1 fruit fly cellular context compared by ENCODE assay signal in genomic region chr2L:18621357-18622211, dm6.
TF ChIP-seq lines count a peak whose summit lies in the region.

No protein-coding gene starts in this region.

TF ChIP-seq in whole organism, embryonic, 481 proteins besides CTCF, POLR2A, EP300 and RAD21 (continued from another document and continues in another):
- no peak for TF ChIP-seq inv (GFP tag; IDR thresholded peaks at IDR 0.05; lab: Robert Waterston, UW; ENCODE audit: partially characterized antibody)
- no peak for TF ChIP-seq hb (GFP tag; IDR thresholded peaks at IDR 0.05; lab: Robert Waterston, UW; ENCODE audit: partially characterized antibody)
- peak; percentile 93 for TF ChIP-seq sens (GFP tag; lab: Kevin White, UChicago)
- peak; percentile 54 for TF ChIP-seq gsb (GFP tag; IDR thresholded peaks at IDR 0.05; lab: Robert Waterston, UW)
- TF ChIP-seq Adf1 (GFP tag; IDR thresholded peaks at IDR 0.05; lab: Robert Waterston, UW): peak; percentile 54; the same call in 1 of the 2 replicates
- peak; percentile 48 for TF ChIP-seq Dip3 (GFP tag; optimal IDR thresholded peaks at IDR 0.05; lab: Kevin White, UChicago)
- TF ChIP-seq dmrt99B (tag; optimal IDR thresholded peaks at IDR 0.05; lab: Kevin White, UChicago): peak; percentile 86
- no peak for TF ChIP-seq jumu (GFP tag; optimal IDR thresholded peaks at IDR 0.05; lab: Kevin White, UChicago)
- 0 out of 2 replicates have a peak, but pooled peaks have one; percentile 67 for TF ChIP-seq CG11085 (GFP tag; IDR thresholded peaks at IDR 0.05; lab: Robert Waterston, UW)
- TF ChIP-seq CG1602 (GFP tag; optimal IDR thresholded peaks at IDR 0.05; lab: Kevin White, UChicago): peak; percentile 66
- no peak for TF ChIP-seq eve (GFP tag; optimal IDR thresholded peaks at IDR 0.05; lab: Kevin White, UChicago)
- peak; percentile 26 for TF ChIP-seq Camta (GFP tag; optimal IDR thresholded peaks at IDR 0.05; lab: Kevin White, UChicago)
- peak; percentile 80 for TF ChIP-seq CG17829 (tag; optimal IDR thresholded peaks at IDR 0.05; lab: Kevin White, UChicago)
- peak; percentile 41 for TF ChIP-seq CG3995 (GFP tag; optimal IDR thresholded peaks at IDR 0.05; lab: Kevin White, UChicago)
- TF ChIP-seq lilli (GFP tag; optimal IDR thresholded peaks at IDR 0.05; lab: Kevin White, UChicago): peak; percentile 78
- TF ChIP-seq CG4328 (GFP tag; optimal IDR thresholded peaks at IDR 0.05; lab: Kevin White, UChicago): peak; percentile 1
- peak; percentile 16 for TF ChIP-seq repo (GFP tag; optimal IDR thresholded peaks at IDR 0.05; lab: Kevin White, UChicago)
- TF ChIP-seq CG6175 (GFP tag; IDR thresholded peaks at IDR 0.05; lab: Robert Waterston, UW): peak; percentile 55; the same call in 1 of the 3 replicates
- TF ChIP-seq Med (GFP tag; lab: Kevin White, UChicago): peak; percentile 81
- peak; percentile 74 for TF ChIP-seq ranshi (GFP tag; IDR thresholded peaks at IDR 0.05; lab: Robert Waterston, UW)
- no peak for TF ChIP-seq hth (optimal IDR thresholded peaks at IDR 0.05; lab: Kevin White, UChicago)
- peak; percentile 25 for TF ChIP-seq MTF-1 (GFP tag; optimal IDR thresholded peaks at IDR 0.05; lab: Kevin White, UChicago; ENCODE audit: borderline replicate concordance)
- peak; percentile 52 for TF ChIP-seq Ets65A (GFP tag; lab: Kevin White, UChicago)
- TF ChIP-seq Hey (tag; optimal IDR thresholded peaks at IDR 0.05; lab: Kevin White, UChicago): peak; percentile 43
- TF ChIP-seq Xrp1 (GFP tag; IDR thresholded peaks at IDR 0.05; lab: Robert Waterston, UW): peak; percentile 81
- TF ChIP-seq corto (GFP tag; optimal IDR thresholded peaks at IDR 0.05; lab: Kevin White, UChicago): peak; percentile 71
- no peak for TF ChIP-seq CG16779 (GFP tag; IDR thresholded peaks at IDR 0.05; lab: Robert Waterston, UW)
- TF ChIP-seq pfk (GFP tag; optimal IDR thresholded peaks at IDR 0.05; lab: Kevin White, UChicago): no peak
- peak; percentile 66 for TF ChIP-seq dmrt11E (tag; optimal IDR thresholded peaks at IDR 0.05; lab: Kevin White, UChicago)
- TF ChIP-seq H2.0 (GFP tag; IDR thresholded peaks at IDR 0.05; lab: Robert Waterston, UW): peak; percentile 56; the same call in 1 of the 2 replicates
- TF ChIP-seq Ptx1 (GFP tag; IDR thresholded peaks at IDR 0.05; lab: Robert Waterston, UW): peak; percentile 82
- TF ChIP-seq HmgD (GFP tag; optimal IDR thresholded peaks at IDR 0.05; lab: Kevin White, UChicago): no peak
- TF ChIP-seq CG17328 (GFP tag; IDR thresholded peaks at IDR 0.05; lab: Robert Waterston, UW): peak; percentile 77
- TF ChIP-seq CG18476 (GFP tag; optimal IDR thresholded peaks at IDR 0.05; lab: Kevin White, UChicago): peak; percentile 70
- TF ChIP-seq Deaf1 (tag; optimal IDR thresholded peaks at IDR 0.05; lab: Kevin White, UChicago): peak; percentile 46
- TF ChIP-seq CG7963 (GFP tag; IDR thresholded peaks at IDR 0.05; lab: Robert Waterston, UW; ENCODE audit: partially characterized antibody): no peak
- peak; percentile 74 for TF ChIP-seq ind (GFP tag; optimal IDR thresholded peaks at IDR 0.05; lab: Kevin White, UChicago)
- peak; percentile 76 for TF ChIP-seq CG10366 (GFP tag; IDR thresholded peaks at IDR 0.05; lab: Robert Waterston, UW)
- peak; percentile 53 for TF ChIP-seq Nf-YB (GFP tag; optimal IDR thresholded peaks at IDR 0.05; lab: Kevin White, UChicago)
- TF ChIP-seq CG8388 (GFP tag; optimal IDR thresholded peaks at IDR 0.05; lab: Kevin White, UChicago): peak; percentile 75
- TF ChIP-seq Usf (GFP tag; optimal IDR thresholded peaks at IDR 0.05; lab: Kevin White, UChicago): peak; percentile 12
- TF ChIP-seq gcm (GFP tag; optimal IDR thresholded peaks at IDR 0.05; lab: Kevin White, UChicago): peak; percentile 74
- peak; percentile 63 for TF ChIP-seq tin (GFP tag; optimal IDR thresholded peaks at IDR 0.05; lab: Kevin White, UChicago)
- TF ChIP-seq CG17912 (GFP tag; optimal IDR thresholded peaks at IDR 0.05; lab: Kevin White, UChicago): peak; percentile 19
- TF ChIP-seq sna (GFP tag; IDR thresholded peaks at IDR 0.05; lab: Robert Waterston, UW; ENCODE audit: partially characterized antibody): no peak
- TF ChIP-seq wdn (GFP tag; IDR thresholded peaks at IDR 0.05; lab: Robert Waterston, UW): peak; percentile 80
- peak; percentile 66 for TF ChIP-seq twi (tag; optimal IDR thresholded peaks at IDR 0.05; lab: Kevin White, UChicago)
- TF ChIP-seq Hr3 (GFP tag; optimal IDR thresholded peaks at IDR 0.05; lab: Kevin White, UChicago): peak; percentile 56
- TF ChIP-seq Fer3 (tag; optimal IDR thresholded peaks at IDR 0.05; lab: Kevin White, UChicago): peak; percentile 87
- peak; percentile 75 for TF ChIP-seq CG7372 (GFP tag; IDR thresholded peaks at IDR 0.05; lab: Robert Waterston, UW)
- peak; percentile 62; the same call in 1 of the 2 replicates for TF ChIP-seq Nf-YA (GFP tag; IDR thresholded peaks at IDR 0.05; lab: Robert Waterston, UW)
- no peak for TF ChIP-seq CG14860 (GFP tag; IDR thresholded peaks at IDR 0.05; lab: Robert Waterston, UW; ENCODE audit: partially characterized antibody)
- peak; percentile 84 for TF ChIP-seq CG9932 (GFP tag; IDR thresholded peaks at IDR 0.05; lab: Robert Waterston, UW)
- TF ChIP-seq Rfx (GFP tag; IDR thresholded peaks at IDR 0.05; lab: Robert Waterston, UW): peak; percentile 87
- peak; percentile 3 for TF ChIP-seq CG1792 (GFP tag; optimal IDR thresholded peaks at IDR 0.05; lab: Kevin White, UChicago)
- peak; percentile 66 for TF ChIP-seq esg (GFP tag; conservative IDR thresholded peaks at IDR 0.05; lab: Robert Waterston, UW)
- TF ChIP-seq crc (GFP tag; optimal IDR thresholded peaks at IDR 0.05; lab: Kevin White, UChicago): peak; percentile 27
- TF ChIP-seq knrl (GFP tag; IDR thresholded peaks at IDR 0.05; lab: Robert Waterston, UW; ENCODE audit: partially characterized antibody): no peak
- peak in 1 of 2 experiments; percentile 48 for TF ChIP-seq Hr78 (GFP tag; optimal IDR thresholded peaks at IDR 0.05; lab: Kevin White, UChicago)
- no peak for TF ChIP-seq z (GFP tag; IDR thresholded peaks at IDR 0.05; lab: Robert Waterston, UW)
- peak; percentile 35 for TF ChIP-seq Atf-2 (GFP tag; optimal IDR thresholded peaks at IDR 0.05; lab: Kevin White, UChicago)
- TF ChIP-seq run (tag; optimal IDR thresholded peaks at IDR 0.05; lab: Kevin White, UChicago): peak; percentile 85
- peak; percentile 98 for TF ChIP-seq mirr (GFP tag; optimal IDR thresholded peaks at IDR 0.05; lab: Kevin White, UChicago)
- no peak for TF ChIP-seq ab (GFP tag; optimal IDR thresholded peaks at IDR 0.05; lab: Kevin White, UChicago)
- peak; percentile 78 for TF ChIP-seq Oli (tag; optimal IDR thresholded peaks at IDR 0.05; lab: Kevin White, UChicago)
- TF ChIP-seq Oaz (GFP tag; IDR thresholded peaks at IDR 0.05; lab: Robert Waterston, UW): peak; percentile 67; the same call in 1 of the 2 replicates
- peak; percentile 69 for TF ChIP-seq gsb-n (tag; optimal IDR thresholded peaks at IDR 0.05; lab: Kevin White, UChicago)
- TF ChIP-seq toy (GFP tag; IDR thresholded peaks at IDR 0.05; lab: Robert Waterston, UW): peak; percentile 39; the same call in 1 of the 2 replicates
- no peak for TF ChIP-seq CG10565 (GFP tag; optimal IDR thresholded peaks at IDR 0.05; lab: Kevin White, UChicago)
- TF ChIP-seq Fer2 (tag; optimal IDR thresholded peaks at IDR 0.05; lab: Kevin White, UChicago): peak; percentile 67
- TF ChIP-seq Gug (GFP tag; IDR thresholded peaks at IDR 0.05; lab: Robert Waterston, UW): peak; percentile 52; the same call in 2 of the 4 replicates
- TF ChIP-seq Hr39 (optimal IDR thresholded peaks at IDR 0.05; lab: Kevin White, UChicago): no peak
- peak; percentile 59 for TF ChIP-seq CG15011 (GFP tag; optimal IDR thresholded peaks at IDR 0.05; lab: Kevin White, UChicago)
- peak; percentile 72 for TF ChIP-seq CG13775 (GFP tag; optimal IDR thresholded peaks at IDR 0.05; lab: Kevin White, UChicago)
- TF ChIP-seq Dbx (GFP tag; IDR thresholded peaks at IDR 0.05; lab: Robert Waterston, UW): peak; percentile 73
- no peak for TF ChIP-seq BEAF-32 (GFP tag; optimal IDR thresholded peaks at IDR 0.05; lab: Kevin White, UChicago)
- no peak for TF ChIP-seq CG12236 (GFP tag; optimal IDR thresholded peaks at IDR 0.05; lab: Kevin White, UChicago)
- peak; percentile 79 for TF ChIP-seq bcd (GFP tag; optimal IDR thresholded peaks at IDR 0.05; lab: Kevin White, UChicago)
- TF ChIP-seq Lpt (GFP tag; optimal IDR thresholded peaks at IDR 0.05; lab: Kevin White, UChicago): no peak
- TF ChIP-seq en (GFP tag; optimal IDR thresholded peaks at IDR 0.05; lab: Kevin White, UChicago): no peak
- no peak for TF ChIP-seq tup (GFP tag; optimal IDR thresholded peaks at IDR 0.05; lab: Kevin White, UChicago)
- 0 out of 2 replicates have a peak, but pooled peaks have one; percentile 56 for TF ChIP-seq sim (GFP tag; IDR thresholded peaks at IDR 0.05; lab: Robert Waterston, UW)
- TF ChIP-seq Dip2 (GFP tag; IDR thresholded peaks at IDR 0.05; lab: Robert Waterston, UW): no peak
- peak; percentile 63 to 67 for TF ChIP-seq dpn (GFP tag; optimal IDR thresholded peaks at IDR 0.05; lab: Kevin White, UChicago)
- peak; percentile 85 for TF ChIP-seq CG10543 (GFP tag; optimal IDR thresholded peaks at IDR 0.05; lab: Kevin White, UChicago)
- 0 out of 3 replicates have a peak, but pooled peaks have one; percentile 26 for TF ChIP-seq otp (GFP tag; IDR thresholded peaks at IDR 0.05; lab: Robert Waterston, UW)
- TF ChIP-seq br (optimal IDR thresholded peaks at IDR 0.05; lab: Kevin White, UChicago): no peak
- peak; percentile 1 for TF ChIP-seq CHES-1-like (GFP tag; optimal IDR thresholded peaks at IDR 0.05; lab: Kevin White, UChicago)
- TF ChIP-seq Hmx (GFP tag; optimal IDR thresholded peaks at IDR 0.05; lab: Kevin White, UChicago): no peak
- TF ChIP-seq CG14050 (GFP tag; IDR thresholded peaks at IDR 0.05; lab: Robert Waterston, UW): peak; percentile 60
- TF ChIP-seq da (GFP tag; optimal IDR thresholded peaks at IDR 0.05; lab: Kevin White, UChicago): no peak
- peak; percentile 55; the same call in 2 of the 3 replicates for TF ChIP-seq ase (GFP tag; IDR thresholded peaks at IDR 0.05; lab: Robert Waterston, UW)
- TF ChIP-seq CG2712 (tag; optimal IDR thresholded peaks at IDR 0.05; lab: Kevin White, UChicago): peak; percentile 91
- peak; percentile 50 for TF ChIP-seq org-1 (GFP tag; optimal IDR thresholded peaks at IDR 0.05; lab: Kevin White, UChicago)
- peak; percentile 35 for TF ChIP-seq B-H2 (GFP tag; optimal IDR thresholded peaks at IDR 0.05; lab: Kevin White, UChicago)
- TF ChIP-seq stc (GFP tag; IDR thresholded peaks at IDR 0.05; lab: Robert Waterston, UW): peak; percentile 48; the same call in 1 of the 2 replicates
- peak; percentile 63 for TF ChIP-seq Taf1 (GFP tag; IDR thresholded peaks at IDR 0.05; lab: Robert Waterston, UW)
- TF ChIP-seq CG11093 (GFP tag; IDR thresholded peaks at IDR 0.05; lab: Robert Waterston, UW): 0 out of 3 replicates have a peak, but pooled peaks have one; percentile 40
- TF ChIP-seq tna (GFP tag; IDR thresholded peaks at IDR 0.05; lab: Robert Waterston, UW; ENCODE audit: partially characterized antibody): no peak
- TF ChIP-seq CG3407 (GFP tag; optimal IDR thresholded peaks at IDR 0.05; lab: Kevin White, UChicago): peak; percentile 52
- TF ChIP-seq CG17385 (GFP tag; optimal IDR thresholded peaks at IDR 0.05; lab: Kevin White, UChicago): peak; percentile 77
- TF ChIP-seq E2f1 (GFP tag; IDR thresholded peaks at IDR 0.05; lab: Robert Waterston, UW): peak; percentile 78
- peak; percentile 51 for TF ChIP-seq klu (GFP tag; IDR thresholded peaks at IDR 0.05; lab: Robert Waterston, UW)
- peak; percentile 89 for TF ChIP-seq CG17361 (GFP tag; IDR thresholded peaks at IDR 0.05; lab: Robert Waterston, UW)
- TF ChIP-seq ATbp (GFP tag; optimal IDR thresholded peaks at IDR 0.05; lab: Kevin White, UChicago): peak; percentile 28
- peak; percentile 21 for TF ChIP-seq psq (GFP tag; optimal IDR thresholded peaks at IDR 0.05; lab: Kevin White, UChicago)
- TF ChIP-seq CG12391 (tag; optimal IDR thresholded peaks at IDR 0.05; lab: Kevin White, UChicago): peak; percentile 85
- TF ChIP-seq CG11504 (tag; optimal IDR thresholded peaks at IDR 0.05; lab: Kevin White, UChicago): peak; percentile 81
- peak; percentile 42 for TF ChIP-seq ssp (GFP tag; IDR thresholded peaks at IDR 0.05; lab: Robert Waterston, UW)
- peak; percentile 85 for TF ChIP-seq CG3281 (GFP tag; optimal IDR thresholded peaks at IDR 0.05; lab: Kevin White, UChicago)
- no peak for TF ChIP-seq sens-2 (GFP tag; IDR thresholded peaks at IDR 0.05; lab: Robert Waterston, UW)
- TF ChIP-seq Mad (GFP tag; optimal IDR thresholded peaks at IDR 0.05; lab: Kevin White, UChicago): peak; percentile 8
- TF ChIP-seq Doc2 (GFP tag; IDR thresholded peaks at IDR 0.05; lab: Robert Waterston, UW): no peak
- peak; percentile 88 for TF ChIP-seq lab (GFP tag; optimal IDR thresholded peaks at IDR 0.05; lab: Kevin White, UChicago)
- peak; percentile 56 for TF ChIP-seq CG34376 (GFP tag; optimal IDR thresholded peaks at IDR 0.05; lab: Kevin White, UChicago)
- TF ChIP-seq mld (GFP tag; IDR thresholded peaks at IDR 0.05; lab: Robert Waterston, UW; ENCODE audit: partially characterized antibody): no peak
- no peak for TF ChIP-seq stwl (tag; optimal IDR thresholded peaks at IDR 0.05; lab: Kevin White, UChicago)
- TF ChIP-seq CG18011 (GFP tag; optimal IDR thresholded peaks at IDR 0.05; lab: Kevin White, UChicago): peak; percentile 18
- no peak for TF ChIP-seq D (optimal IDR thresholded peaks at IDR 0.05; lab: Kevin White, UChicago)
- peak; percentile 70 for TF ChIP-seq D (GFP tag; optimal IDR thresholded peaks at IDR 0.05; lab: Kevin White, UChicago)
- TF ChIP-seq Chrac-16 (GFP tag; optimal IDR thresholded peaks at IDR 0.05; lab: Kevin White, UChicago): peak; percentile 56
- TF ChIP-seq Bgb (GFP tag; IDR thresholded peaks at IDR 0.05; lab: Robert Waterston, UW; ENCODE audit: partially characterized antibody): no peak
- TF ChIP-seq Sry-β (GFP tag; optimal IDR thresholded peaks at IDR 0.05; lab: Kevin White, UChicago): no peak
- TF ChIP-seq pum (GFP tag; optimal IDR thresholded peaks at IDR 0.05; lab: Kevin White, UChicago): no peak
- TF ChIP-seq vnd (GFP tag; IDR thresholded peaks at IDR 0.05; lab: Robert Waterston, UW; ENCODE audit: partially characterized antibody): no peak
- peak; percentile 63 for TF ChIP-seq D19B (GFP tag; optimal IDR thresholded peaks at IDR 0.05; lab: Kevin White, UChicago)
- TF ChIP-seq CG5245 (GFP tag; optimal IDR thresholded peaks at IDR 0.05; lab: Kevin White, UChicago): peak; percentile 71
- TF ChIP-seq CG1832 (GFP tag; optimal IDR thresholded peaks at IDR 0.05; lab: Kevin White, UChicago): no peak
- no peak for TF ChIP-seq Dref (GFP tag; IDR thresholded peaks at IDR 0.05; lab: Robert Waterston, UW)
- TF ChIP-seq trem (tag; optimal IDR thresholded peaks at IDR 0.05; lab: Kevin White, UChicago): peak; percentile 56
- TF ChIP-seq shn (GFP tag; optimal IDR thresholded peaks at IDR 0.05; lab: Kevin White, UChicago): peak; percentile 30
